Worm (Caenorhabditis elegans): ENCODE measurements around the gene sgo-1.

DNA sequence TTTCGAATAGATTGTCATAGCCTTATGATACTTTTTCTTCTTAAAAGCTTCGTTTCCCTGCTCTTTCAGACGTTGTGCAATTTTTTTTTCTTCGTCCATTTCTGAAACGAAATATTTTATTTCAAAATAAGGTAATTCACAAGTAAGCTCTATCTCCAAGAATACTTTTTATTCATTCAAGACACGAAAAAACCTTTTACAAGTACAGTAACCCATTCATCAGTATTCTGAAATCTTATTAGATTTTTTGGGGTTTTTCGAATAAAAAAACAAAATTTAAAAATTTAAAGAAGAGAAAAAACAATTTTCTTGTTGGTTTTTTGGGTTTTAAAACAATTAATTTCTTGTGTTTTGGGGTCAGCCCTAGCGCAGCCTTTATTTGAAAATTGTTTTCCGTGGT lies 17.4 kb downstream of the sgo-1 start, which contains the start of gene rpap-3:
- TF ChIP-seq nhr-237 (tag; optimal IDR thresholded peaks at IDR 0.05) (no peak), elt-3 (tag; optimal IDR thresholded peaks at IDR 0.05) (no peak), unc-62 (GFP tag; optimal IDR thresholded peaks at IDR 0.05) (no peak), nhr-25 (tag; optimal IDR thresholded peaks at IDR 0.05) (no peak), aly-2 (tag; optimal IDR thresholded peaks at IDR 0.05) (no peak), elt-1 (tag; optimal IDR thresholded peaks at IDR 0.05) (no peak), zag-1 (tag; optimal IDR thresholded peaks at IDR 0.05) (no peak), lsy-2 (tag; optimal IDR thresholded peaks at IDR 0.05) (no peak), snpc-4 (tag; optimal IDR thresholded peaks at IDR 0.05) (no peak), ama-1 (optimal IDR thresholded peaks at IDR 0.05) (no peak), ceh-82 (tag; optimal IDR thresholded peaks at IDR 0.05) (no peak)
